Worm (Caenorhabditis elegans): ENCODE data around the gene M01F1.8.
"Not testable (repeated sequence)": the region's sequence is repeated elsewhere in the genome, so short reads cannot be mapped to it uniquely, and the experiment has no call there.

The M01F1.8 gene

ce11 chrIII:3478795-3479398 is 23.5 kb downstream of the M01F1.8 start:
- no peak for TF ChIP-seq unc-62 (GFP tag; optimal IDR thresholded peaks at IDR 0.05)

ce11 chrIII:3477375-3477774 is 25.0 kb downstream of the M01F1.8 start:
- no peak for TF ChIP-seq unc-62 (GFP tag; optimal IDR thresholded peaks at IDR 0.05)

- TF ChIP-seq unc-62 (GFP tag; optimal IDR thresholded peaks at IDR 0.05), result no peak
Observed at ce11 chrIII:3476245-3476644, 26.1 kb downstream of the M01F1.8 start.

ce11 chrIII:3475497-3475896 is 26.9 kb downstream of the M01F1.8 start, which contains the start of gene C34C12.9:
C34C12.9 (minus strand) TSS chrIII:3475512.
- TF ChIP-seq unc-62 (GFP tag; optimal IDR thresholded peaks at IDR 0.05), result no peak

- no peak for TF ChIP-seq unc-62 (GFP tag; optimal IDR thresholded peaks at IDR 0.05)
Observed at ce11 chrIII:3475014-3475413, 27.3 kb downstream of the M01F1.8 start.

- no peak for TF ChIP-seq unc-62 (GFP tag; optimal IDR thresholded peaks at IDR 0.05)
Observed at ce11 chrIII:3471403-3472053, 30.8 kb downstream of the M01F1.8 start, which contains the start of gene rsu-1. rsu-1 (plus strand) TSS chrIII:3472003.

ce11 chrIII:3470973-3471372 is 31.4 kb downstream of the M01F1.8 start:
- no peak for TF ChIP-seq unc-62 (GFP tag; optimal IDR thresholded peaks at IDR 0.05)

- no peak for TF ChIP-seq unc-62 (GFP tag; optimal IDR thresholded peaks at IDR 0.05)
Observed at ce11 chrIII:3470433-3470832, 31.9 kb downstream of the M01F1.8 start.

ce11 chrIII:3469646-3470045 is 32.7 kb downstream of the M01F1.8 start, which contains the start of gene smim-14:
smim-14 (minus strand) TSS chrIII:3469746.
- no peak for TF ChIP-seq unc-62 (GFP tag; optimal IDR thresholded peaks at IDR 0.05)

ce11 chrIII:3468384-3468783 is 34.0 kb downstream of the M01F1.8 start:
- no peak for TF ChIP-seq unc-62 (GFP tag; optimal IDR thresholded peaks at IDR 0.05)

ce11 chrIII:3467013-3467412 is 35.3 kb downstream of the M01F1.8 start:
- TF ChIP-seq unc-62 (GFP tag; optimal IDR thresholded peaks at IDR 0.05), result no peak

- TF ChIP-seq unc-62 (GFP tag; optimal IDR thresholded peaks at IDR 0.05), result no peak
Observed at ce11 chrIII:3461403-3461802, 40.9 kb downstream of the M01F1.8 start, which contains the start of gene pph-6. pph-6 (plus strand) TSS chrIII:3461703.

ce11 chrIII:3460061-3460460 is 42.3 kb downstream of the M01F1.8 start, which contains the start of gene C34C12.8:
C34C12.8 (plus strand) TSS chrIII:3460406.
- no peak for TF ChIP-seq unc-62 (GFP tag; optimal IDR thresholded peaks at IDR 0.05)

ce11 chrIII:3456226-3456625 is 46.1 kb downstream of the M01F1.8 start:
- TF ChIP-seq unc-62 (GFP tag; optimal IDR thresholded peaks at IDR 0.05), result no peak

- TF ChIP-seq unc-62 (GFP tag; optimal IDR thresholded peaks at IDR 0.05), result not testable (repeated sequence)
Observed at ce11 chrIII:3454045-3454444, 48.3 kb downstream of the M01F1.8 start, which contains the start of gene C34C12.1. C34C12.1 (plus strand) TSS chrIII:3454345.

ce11 chrIII:3453486-3453885 is 48.9 kb downstream of the M01F1.8 start, which contains the start of gene C34C12.2:
C34C12.2 (plus strand) TSS chrIII:3453786.
- not testable (repeated sequence) for TF ChIP-seq unc-62 (GFP tag; optimal IDR thresholded peaks at IDR 0.05)
